Fruit fly (Drosophila melanogaster) whole organism: ENCODE measurements around the gene Ada2a.

Experiments used
- CG8478 ChIP-seq: fragments of >200 bp; optimal IDR thresholded peaks from 2 replicates; lab custom pipeline; 2018; ENCODE audit warnings: inconsistent platforms
- Dll ChIP-seq: fragments of >200 bp; optimal IDR thresholded peaks from 2 replicates; lab custom pipeline; 2017
- EcR ChIP-seq, 2 experiments: fragments of >200 bp; optimal IDR thresholded peaks; 2 replicates each; lab custom pipeline; 2017; ENCODE audit warnings: missing biosample characterization in 2 of 2, missing genetic modification characterization in 2 of 2, missing genetic modification reagents in 2 of 2
- pan ChIP-seq: fragments of >200 bp; optimal IDR thresholded peaks from 2 replicates; lab custom pipeline; 2017
- psq ChIP-seq: fragments of >200 bp; optimal IDR thresholded peaks from 2 replicates; lab custom pipeline; 2017
- usp ChIP-seq: fragments of >200 bp; optimal IDR thresholded peaks from 2 replicates; lab custom pipeline; 2017; ENCODE audit warnings: missing biosample characterization, missing genetic modification characterization, mixed read lengths

Gene Ada2a

dm6 chr3R:18220211-18220749 is 35.0 kb downstream of the Ada2a start, which contains the start of the genes CG7988 and CG7183:
CG7988 (plus strand) TSS chr3R:18220526.
CG7183 (minus strand) TSS chr3R:18220699.
- no peak for TF ChIP-seq psq (lab: Kevin White, UChicago)
- no peak for TF ChIP-seq Dll (lab: Kevin White, UChicago)
- TF ChIP-seq pan (lab: Kevin White, UChicago), result no peak
- no peak for TF ChIP-seq EcR (GFP tag; optimal IDR thresholded peaks at IDR 0.05; lab: Kevin White, UChicago)
- no peak for TF ChIP-seq usp (GFP tag; lab: Kevin White, UChicago)
- no peak for TF ChIP-seq CG8478 (lab: Kevin White, UChicago)

dm6 chr3R:18215900-18216299 is 39.4 kb downstream of the Ada2a start, which contains the start of gene CG14314:
CG14314 (plus strand) TSS chr3R:18216142.
- TF ChIP-seq pan (lab: Kevin White, UChicago), result no peak
- no peak for TF ChIP-seq EcR (GFP tag; optimal IDR thresholded peaks at IDR 0.05; lab: Kevin White, UChicago)
- no peak for TF ChIP-seq psq (lab: Kevin White, UChicago)
- TF ChIP-seq usp (GFP tag; lab: Kevin White, UChicago), result no peak
- no peak for TF ChIP-seq Dll (lab: Kevin White, UChicago)
- TF ChIP-seq CG8478 (lab: Kevin White, UChicago), result no peak

- no peak for TF ChIP-seq psq (lab: Kevin White, UChicago)
- no peak for TF ChIP-seq CG8478 (lab: Kevin White, UChicago)
- TF ChIP-seq pan (lab: Kevin White, UChicago), result no peak
- no peak for TF ChIP-seq Dll (lab: Kevin White, UChicago)
- TF ChIP-seq usp (GFP tag; lab: Kevin White, UChicago), result no peak
- no peak for TF ChIP-seq EcR (GFP tag; optimal IDR thresholded peaks at IDR 0.05; lab: Kevin White, UChicago)
These were observed 40.0 kb downstream of the Ada2a start for dm6 chr3R:18215300-18215699.

- no peak for TF ChIP-seq pan (lab: Kevin White, UChicago)
- TF ChIP-seq EcR (GFP tag; optimal IDR thresholded peaks at IDR 0.05; lab: Kevin White, UChicago), result no peak
- no peak for TF ChIP-seq Dll (lab: Kevin White, UChicago)
- no peak for TF ChIP-seq CG8478 (lab: Kevin White, UChicago)
- no peak for TF ChIP-seq usp (GFP tag; lab: Kevin White, UChicago)
- TF ChIP-seq psq (lab: Kevin White, UChicago), result no peak
These were observed 46.8 kb downstream of the Ada2a start, which contains the start of gene CG44158 for dm6 chr3R:18208479-18208878. CG44158 (plus strand) TSS chr3R:18208779.
